Worm (Caenorhabditis elegans): ENCODE results near the gene vap-2.

- TF ChIP-seq lin-13 (tag; optimal IDR thresholded peaks at IDR 0.05) (no peak), unc-62 (GFP tag; optimal IDR thresholded peaks at IDR 0.05) (no peak), nhr-12 (tag; optimal IDR thresholded peaks at IDR 0.05) (no peak), mep-1 (tag; optimal IDR thresholded peaks at IDR 0.05) (no peak), sptf-1 (tag; optimal IDR thresholded peaks at IDR 0.05) (no peak), snpc-4 (tag; optimal IDR thresholded peaks at IDR 0.05) (no peak), ces-1 (GFP tag; optimal IDR thresholded peaks at IDR 0.05) (no peak), ceh-83 (GFP tag; optimal IDR thresholded peaks at IDR 0.05) (no peak), blmp-1 (tag; optimal IDR thresholded peaks at IDR 0.05) (no peak), ham-2 (GFP tag; optimal IDR thresholded peaks at IDR 0.05) (no peak), ztf-11 (tag; optimal IDR thresholded peaks at IDR 0.05) (no peak), flh-1 (GFP tag; optimal IDR thresholded peaks at IDR 0.05) (no peak), lsy-2 (tag; optimal IDR thresholded peaks at IDR 0.05) (no peak)
These were observed 24.7 kb downstream of the vap-2 start for ce11 chrX:10767669-10768068.
